Worm (Caenorhabditis elegans): ENCODE measurements around the gene srh-122.

DNA sequence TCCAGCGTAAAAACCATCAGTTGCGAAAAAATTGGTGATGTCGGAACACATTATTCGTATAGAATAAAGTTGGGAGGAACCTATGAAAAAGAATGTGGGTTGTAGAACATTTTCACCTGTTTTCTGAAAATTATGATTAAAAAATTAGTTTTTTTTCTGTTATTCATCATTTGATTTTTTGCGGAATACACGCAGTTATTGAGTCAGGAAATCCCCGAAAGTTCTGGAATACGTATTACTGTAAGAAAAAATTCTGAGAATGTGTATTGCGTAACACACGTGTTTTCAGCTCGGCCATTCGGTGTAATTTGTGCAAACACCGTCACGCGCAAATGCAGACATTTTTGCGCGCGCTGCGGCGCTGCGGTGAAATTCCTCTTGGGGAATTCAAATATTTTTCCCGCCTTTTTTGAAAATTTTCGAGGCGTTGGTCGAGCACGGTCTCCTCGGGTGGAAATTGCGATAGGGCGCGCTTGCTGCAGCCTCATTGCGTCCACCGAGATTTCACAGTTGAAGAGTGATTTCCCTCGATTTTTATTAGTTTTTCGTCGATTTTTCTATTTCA lies 11.1 kb upstream of the srh-122 start, which contains the start of gene srh-170:
- TF ChIP-seq aly-2 (tag; optimal IDR thresholded peaks at IDR 0.05), result no peak
- TF ChIP-seq D1046.2 (GFP tag; IDR thresholded peaks at IDR 0.05), result no peak
- no peak for TF ChIP-seq mxl-2 (GFP tag; conservative IDR thresholded peaks at IDR 0.05)
- no peak for TF ChIP-seq ceh-32 (tag; optimal IDR thresholded peaks at IDR 0.05; ENCODE audit: poor library complexity)
- no peak for TF ChIP-seq nhr-25 (tag; optimal IDR thresholded peaks at IDR 0.05; ENCODE audit: borderline replicate concordance, insufficient read depth)
- no peak for TF ChIP-seq ZK546.5 (tag; optimal IDR thresholded peaks at IDR 0.05)
- no peak for TF ChIP-seq ceh-20 (GFP tag; IDR thresholded peaks at IDR 0.05)
- TF ChIP-seq unc-62 (GFP tag; optimal IDR thresholded peaks at IDR 0.05 in 1 of 2), result no peak
- TF ChIP-seq unc-62 (tag; optimal IDR thresholded peaks at IDR 0.05), result no peak
- no peak for TF ChIP-seq egl-27 (tag; optimal IDR thresholded peaks at IDR 0.05)
- TF ChIP-seq nhr-11 (tag; optimal IDR thresholded peaks at IDR 0.05), result no peak
- no peak for TF ChIP-seq lin-29 (GFP tag; IDR thresholded peaks at IDR 0.05)
- TF ChIP-seq snpc-4 (tag; optimal IDR thresholded peaks at IDR 0.05), result no peak
- no peak for TF ChIP-seq ces-1 (GFP tag; optimal IDR thresholded peaks at IDR 0.05)
- TF ChIP-seq aha-1 (tag), result no peak

All from whole organism, L4 larva.